Worm (Caenorhabditis elegans): ENCODE results near the gene M60.4.

DNA sequence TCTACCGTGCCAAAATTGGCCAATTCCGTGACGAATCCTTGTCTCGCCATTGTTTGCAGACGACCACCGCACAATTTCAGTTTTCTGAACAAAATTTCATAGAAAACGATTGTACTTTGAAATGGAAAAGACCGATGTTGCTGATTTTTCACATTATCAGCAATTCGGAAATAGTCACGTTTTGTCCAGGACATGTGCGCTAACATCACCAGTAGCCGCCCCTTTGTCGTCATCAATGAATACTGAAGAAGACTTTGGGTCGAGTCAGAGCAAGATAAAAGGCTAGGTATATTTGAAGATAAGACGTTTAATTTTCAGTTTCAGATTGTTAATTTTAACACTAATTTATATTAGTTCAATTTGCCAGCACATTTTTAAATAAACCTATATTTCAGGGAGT, 5.8 kb upstream of the M60.4 start, which contains the start of gene endu-2:
- TF ChIP-seq sox-4 (tag; optimal IDR thresholded peaks at IDR 0.05) (no peak), ama-1 (optimal IDR thresholded peaks at IDR 0.05) (no peak), elt-2 (tag; optimal IDR thresholded peaks at IDR 0.05) (no peak), ceh-22 (tag; optimal IDR thresholded peaks at IDR 0.05) (no peak), pqm-1 (tag; optimal IDR thresholded peaks at IDR 0.05) (no peak), ceh-19 (GFP tag; optimal IDR thresholded peaks at IDR 0.05) (no peak), tbx-7 (tag; optimal IDR thresholded peaks at IDR 0.05) (no peak), ceh-2 (tag; optimal IDR thresholded peaks at IDR 0.05) (no peak), hlh-15 (tag; optimal IDR thresholded peaks at IDR 0.05) (no peak), ceh-34 (tag; optimal IDR thresholded peaks at IDR 0.05) (no peak)
